Worm (Caenorhabditis elegans) whole organism, L4 larva: ENCODE measurements around the gene Y54G11A.14.
"Not testable (repeated sequence)": the region's sequence is repeated elsewhere in the genome, so short reads cannot be mapped to it uniquely, and the experiment has no call there.

ENCODE experiments used
- D1046.2 ChIP-seq: fragments of 200-800 bp; sonication (Bioruptor generic); IDR thresholded peaks from 2 replicates; pipeline ENCODE4 v1.3.6; 2022; ENCODE audit warnings: missing genetic modification characterization, missing compliant biosample characterization
- nhr-25 ChIP-seq: sonication (generic microtip); optimal IDR thresholded peaks from 2 replicates; lab custom pipeline; 2017; ENCODE audit warnings: missing genetic modification characterization, mild to moderate bottlenecking, missing compliant biosample characterization, antibody characterized with exemption, moderate library complexity, borderline replicate concordance; ENCODE audit not compliant: insufficient read depth
- zfp-3 ChIP-seq: fragments of 200-800 bp; sonication (Bioruptor generic); conservative IDR thresholded peaks from 2 replicates; pipeline ENCODE4 v1.3.6; 2022; ENCODE audit warnings: missing genetic modification reagents, missing genetic modification characterization, missing compliant biosample characterization

- TF ChIP-seq nhr-25; D1046.2 (GFP tag; lab: Robert Waterston, UW); zfp-3 (GFP tag; lab: Robert Waterston, UW): not testable (repeated sequence)
Measured at ce11 chrII:14297050-14297449, 20.9 kb upstream of the Y54G11A.14 start, which contains the start of gene Y54G11A.7.
